Worm (Caenorhabditis elegans) whole organism, L1 larva: ENCODE results near the gene twk-5.

ENCODE experiments used
- C16A3.4 ChIP-seq: fragments of 150-350 bp; optimal IDR thresholded peaks from 2 replicates; lab custom pipeline; 2014; ENCODE audit warnings: missing biosample characterization, missing genetic modification characterization
- C34B4.2 ChIP-seq: sonication (generic microtip); optimal IDR thresholded peaks from 2 replicates; lab custom pipeline; 2017; ENCODE audit warnings: mild to moderate bottlenecking, missing genetic modification characterization, missing compliant biosample characterization
- F16B12.6 ChIP-seq: fragments of 150-350 bp; optimal IDR thresholded peaks from 2 replicates; lab custom pipeline; 2014; ENCODE audit warnings: missing biosample characterization, missing genetic modification characterization
- alr-1 ChIP-seq: fragments of 200-800 bp; sonication (Bioruptor generic); optimal IDR thresholded peaks from 2 replicates; lab custom pipeline; 2018; ENCODE audit warnings: borderline replicate concordance, mild to moderate bottlenecking, missing genetic modification characterization, missing compliant biosample characterization
- aly-2 ChIP-seq: fragments of 150-350 bp; optimal IDR thresholded peaks from 2 replicates; lab custom pipeline; 2014; ENCODE audit warnings: missing biosample characterization, missing genetic modification characterization
- blmp-1 ChIP-seq: fragments of 150-350 bp; optimal IDR thresholded peaks from 2 replicates; lab custom pipeline; 2014; ENCODE audit warnings: missing biosample characterization, missing genetic modification characterization
- ceh-63 ChIP-seq: fragments of 200-800 bp; sonication (Bioruptor generic); optimal IDR thresholded peaks from 2 replicates; lab custom pipeline; 2018; ENCODE audit warnings: mild to moderate bottlenecking, missing genetic modification characterization, missing compliant biosample characterization
- ceh-82 ChIP-seq, 3 experiments: fragments of 150-350 bp in 1 of 3; sonication (generic microtip) in 2 of 3; optimal IDR thresholded peaks; 2 replicates each; lab custom pipeline; 2014 to 2017; ENCODE audit warnings: missing biosample characterization in 3 of 3, missing genetic modification characterization in 3 of 3
- ceh-88 ChIP-seq: fragments of 200-800 bp; sonication (Bioruptor generic); IDR thresholded peaks from 2 replicates; pipeline ENCODE4 v1.3.6; 2022; ENCODE audit warnings: missing genetic modification characterization, missing compliant biosample characterization
- ceh-90 ChIP-seq: sonication (generic microtip); optimal IDR thresholded peaks from 2 replicates; lab custom pipeline; 2016; ENCODE audit warnings: missing genetic modification characterization, missing compliant biosample characterization
- ces-1 ChIP-seq: fragments of 150-350 bp; optimal IDR thresholded peaks from 2 replicates; lab custom pipeline; 2014; ENCODE audit warnings: missing biosample characterization, missing genetic modification reagents, missing genetic modification characterization
- efl-3 ChIP-seq: fragments of 200-800 bp; sonication (Bioruptor generic); optimal IDR thresholded peaks from 2 replicates; lab custom pipeline; 2018; ENCODE audit warnings: mild to moderate bottlenecking, missing genetic modification characterization, missing compliant biosample characterization
- egl-13 ChIP-seq: sonication (generic microtip); optimal IDR thresholded peaks from 2 replicates; lab custom pipeline; 2016; ENCODE audit warnings: missing genotype, missing genetic modification reagents, missing genetic modification characterization, missing compliant biosample characterization
- elt-2 ChIP-seq: sonication (generic microtip); optimal IDR thresholded peaks from 2 replicates; lab custom pipeline; 2016; ENCODE audit warnings: missing genetic modification characterization, mild to moderate bottlenecking, inconsistent platforms, missing compliant biosample characterization, missing genetic modification reagents
- elt-3 ChIP-seq, 6 experiments: fragments of 150-350 bp in 1 of 6; sonication (generic microtip); optimal IDR thresholded peaks; 2 replicates each; lab custom pipeline; 2017 to 2018; ENCODE audit warnings: missing biosample characterization in 6 of 6, missing genetic modification characterization in 6 of 6, inconsistent platforms in 1 of 6
- ets-5 ChIP-seq: fragments of 200-800 bp; sonication (Bioruptor generic); IDR thresholded peaks from 2 replicates; pipeline ENCODE4 v1.3.6; 2022; ENCODE audit warnings: missing genetic modification characterization, missing compliant biosample characterization
- fkh-10 ChIP-seq: sonication (generic microtip); optimal IDR thresholded peaks from 2 replicates; lab custom pipeline; 2017; ENCODE audit warnings: missing biosample characterization, missing genetic modification reagents, missing genetic modification characterization
- fos-1 ChIP-seq: fragments of 150-350 bp; optimal IDR thresholded peaks from 2 replicates; lab custom pipeline; 2014; ENCODE audit warnings: missing biosample characterization, missing genetic modification characterization
- grh-1 ChIP-seq: fragments of 200-800 bp; sonication (Bioruptor generic); IDR thresholded peaks from 2 replicates; pipeline ENCODE4 v1.3.6; 2022; ENCODE audit warnings: missing genetic modification reagents, missing genetic modification characterization, missing compliant biosample characterization
- hlh-17 ChIP-seq: fragments of 200-800 bp; sonication (Bioruptor generic); optimal IDR thresholded peaks from 2 replicates; lab custom pipeline; 2018; ENCODE audit warnings: missing genetic modification characterization, mild to moderate bottlenecking, missing compliant biosample characterization, moderate library complexity, borderline replicate concordance
- hlh-4 ChIP-seq: sonication (generic microtip); optimal IDR thresholded peaks from 2 replicates; lab custom pipeline; 2016; ENCODE audit warnings: mild to moderate bottlenecking, missing genetic modification characterization, missing compliant biosample characterization
- irx-1 ChIP-seq: sonication (generic microtip); optimal IDR thresholded peaks from 2 replicates; lab custom pipeline; 2016; ENCODE audit warnings: missing genetic modification characterization, missing compliant biosample characterization
- isw-1 ChIP-seq: fragments of 200-800 bp; sonication (Bioruptor generic); IDR thresholded peaks from 2 replicates; pipeline ENCODE4 v1.3.6; 2022; ENCODE audit warnings: missing genetic modification characterization, missing compliant biosample characterization
- jun-1 ChIP-seq: fragments of 150-350 bp; optimal IDR thresholded peaks from 2 replicates; lab custom pipeline; 2014; ENCODE audit warnings: missing biosample characterization, missing genetic modification reagents, missing genetic modification characterization
- lin-13 ChIP-seq: fragments of 150-350 bp; optimal IDR thresholded peaks from 2 replicates; lab custom pipeline; 2014; ENCODE audit warnings: missing biosample characterization, missing genetic modification reagents, missing genetic modification characterization
- lin-14 ChIP-seq: fragments of 200-800 bp; sonication (Bioruptor generic); optimal IDR thresholded peaks from 2 replicates; lab custom pipeline; 2018; ENCODE audit warnings: mild to moderate bottlenecking, missing genetic modification characterization, moderate library complexity, missing compliant biosample characterization
- lin-35 ChIP-seq, 2 experiments: fragments of 150-350 bp; optimal IDR thresholded peaks; 2 replicates each; lab custom pipeline; 2014; ENCODE audit warnings: missing biosample characterization in 2 of 2, missing genetic modification characterization in 2 of 2, missing genetic modification reagents in 2 of 2
- lin-39 ChIP-seq: fragments of 150-350 bp; optimal IDR thresholded peaks from 2 replicates; lab custom pipeline; 2014; ENCODE audit warnings: missing biosample characterization, missing genetic modification reagents, missing genetic modification characterization
- lir-3 ChIP-seq: sonication (generic microtip); optimal IDR thresholded peaks from 2 replicates; lab custom pipeline; 2016; ENCODE audit warnings: mild to moderate bottlenecking, missing genetic modification characterization, moderate library complexity, missing compliant biosample characterization; ENCODE audit not compliant: poor library complexity
- lsy-2 ChIP-seq, 2 experiments: fragments of 150-350 bp; optimal IDR thresholded peaks; 2 replicates each; lab custom pipeline; 2014; ENCODE audit warnings: missing biosample characterization in 2 of 2, missing genetic modification characterization in 2 of 2
- mep-1 ChIP-seq: fragments of 150-350 bp; optimal IDR thresholded peaks from 2 replicates; lab custom pipeline; 2014; ENCODE audit warnings: missing biosample characterization, missing genetic modification characterization
- nhr-11 ChIP-seq: fragments of 150-350 bp; optimal IDR thresholded peaks from 2 replicates; lab custom pipeline; 2014; ENCODE audit warnings: missing biosample characterization, missing genetic modification characterization
- nhr-12 ChIP-seq: sonication (generic microtip); optimal IDR thresholded peaks from 2 replicates; lab custom pipeline; 2017; ENCODE audit warnings: missing biosample characterization, missing genetic modification characterization
- nhr-19 ChIP-seq: fragments of 200-800 bp; sonication (Bioruptor generic); conservative IDR thresholded peaks from 2 replicates; pipeline ENCODE4 v1.3.6; 2022; ENCODE audit warnings: missing genetic modification characterization, missing compliant biosample characterization
- nhr-20 ChIP-seq: sonication (generic microtip); optimal IDR thresholded peaks from 2 replicates; lab custom pipeline; 2016; ENCODE audit warnings: mild to moderate bottlenecking, missing genetic modification characterization, missing compliant biosample characterization
- nhr-47 ChIP-seq: sonication (generic microtip); optimal IDR thresholded peaks from 2 replicates; lab custom pipeline; 2016; ENCODE audit warnings: mild to moderate bottlenecking, missing genetic modification characterization, moderate library complexity, missing compliant biosample characterization
- nhr-76 ChIP-seq: sonication (generic microtip); optimal IDR thresholded peaks from 2 replicates; lab custom pipeline; 2017; ENCODE audit warnings: missing biosample characterization, missing genetic modification characterization
- nhr-77 ChIP-seq: fragments of 150-350 bp; optimal IDR thresholded peaks from 2 replicates; lab custom pipeline; 2014; ENCODE audit warnings: missing biosample characterization, missing genetic modification characterization
- nhr-85 ChIP-seq: sonication (generic microtip); peaks from one replicate; lab custom pipeline; 2016; ENCODE audit warnings: missing genetic modification characterization, inconsistent platforms, missing compliant biosample characterization
- pax-3 ChIP-seq: fragments of 200-800 bp; sonication (Bioruptor generic); optimal IDR thresholded peaks from 2 replicates; lab custom pipeline; 2018; ENCODE audit warnings: mild to moderate bottlenecking, missing genetic modification characterization, moderate library complexity, missing compliant biosample characterization
- rnt-1 ChIP-seq: sonication (generic microtip); optimal IDR thresholded peaks from 2 replicates; lab custom pipeline; 2016; ENCODE audit warnings: mild to moderate bottlenecking, missing genetic modification characterization, moderate library complexity, missing compliant biosample characterization
- snpc-4 ChIP-seq: fragments of 150-350 bp; optimal IDR thresholded peaks from 2 replicates; lab custom pipeline; 2014; ENCODE audit warnings: missing biosample characterization, missing genetic modification characterization
- snu-23 ChIP-seq: sonication (generic microtip); optimal IDR thresholded peaks from 2 replicates; lab custom pipeline; 2016; ENCODE audit warnings: missing genetic modification characterization, missing compliant biosample characterization
- sox-4 ChIP-seq: sonication (generic microtip); optimal IDR thresholded peaks from 2 replicates; lab custom pipeline; 2016; ENCODE audit warnings: missing genetic modification characterization, missing compliant biosample characterization
- sptf-1 ChIP-seq: fragments of 150-350 bp; optimal IDR thresholded peaks from 2 replicates; lab custom pipeline; 2014; ENCODE audit warnings: missing biosample characterization, missing genetic modification characterization
- sup-37 ChIP-seq: fragments of 200-800 bp; sonication (Bioruptor generic); optimal IDR thresholded peaks from 2 replicates; lab custom pipeline; 2018; ENCODE audit warnings: mild to moderate bottlenecking, missing genetic modification characterization, missing compliant biosample characterization
- swsn-7 ChIP-seq: sonication (generic microtip); optimal IDR thresholded peaks from 2 replicates; lab custom pipeline; 2016; ENCODE audit warnings: missing genetic modification characterization, missing compliant biosample characterization
- tlp-1 ChIP-seq: fragments of 150-350 bp; optimal IDR thresholded peaks from 2 replicates; lab custom pipeline; 2014; ENCODE audit warnings: missing biosample characterization, missing genetic modification characterization
- unc-130 ChIP-seq: fragments of 150-350 bp; optimal IDR thresholded peaks from 2 replicates; lab custom pipeline; 2017; ENCODE audit warnings: missing biosample characterization, missing genetic modification characterization, inconsistent platforms
- unc-30 ChIP-seq: sonication (generic microtip); optimal IDR thresholded peaks from 2 replicates; lab custom pipeline; 2017; ENCODE audit warnings: missing biosample characterization, missing genetic modification characterization
- unc-62 ChIP-seq: fragments of 150-350 bp; optimal IDR thresholded peaks from 2 replicates; lab custom pipeline; 2014; ENCODE audit warnings: missing biosample characterization, missing genetic modification reagents, missing genetic modification characterization
- unc-86 ChIP-seq: sonication (generic microtip); optimal IDR thresholded peaks from 2 replicates; lab custom pipeline; 2016; ENCODE audit warnings: missing genetic modification characterization, missing compliant biosample characterization
- vab-15 ChIP-seq: sonication (generic microtip); optimal IDR thresholded peaks from 2 replicates; lab custom pipeline; 2017; ENCODE audit warnings: missing genotype, mild to moderate bottlenecking, missing genetic modification characterization, missing compliant biosample characterization
- ztf-4 ChIP-seq: fragments of 150-350 bp; optimal IDR thresholded peaks from 2 replicates; lab custom pipeline; 2014; ENCODE audit warnings: missing biosample characterization, missing genetic modification characterization

twk-5 gene

ce11 chrII:11484600-11484999 lies 500 bp downstream of the twk-5 start:
- TF ChIP-seq sptf-1 (tag; lab: Kevin White, UChicago) = no peak
- TF ChIP-seq sup-37 (GFP tag; lab: Kevin White, UChicago) = no peak
- peak; percentile 19 for TF ChIP-seq egl-13
- TF ChIP-seq mep-1 = peak; percentile 85
- no peak for TF ChIP-seq nhr-11 (tag; lab: Kevin White, UChicago)
- no peak for TF ChIP-seq isw-1 (GFP tag; lab: Robert Waterston, UW)
- no peak for TF ChIP-seq ceh-90 (tag; lab: Kevin White, UChicago)
- no peak for TF ChIP-seq unc-62 (GFP tag; lab: Kevin White, UChicago)
- peak; percentile 50 for TF ChIP-seq elt-2 (tag; lab: Kevin White, UChicago)
- peak; percentile 38 to 87 (median 46) for TF ChIP-seq ceh-82 (tag; optimal IDR thresholded peaks at IDR 0.05; lab: Kevin White, UChicago)
- TF ChIP-seq sox-4 (tag; lab: Kevin White, UChicago) = no peak
- TF ChIP-seq efl-3 (GFP tag; lab: Kevin White, UChicago) = no peak
- peak; percentile 60 for TF ChIP-seq ceh-88 (GFP tag; lab: Robert Waterston, UW)
- peak; percentile 69 for TF ChIP-seq aly-2
- TF ChIP-seq nhr-77 (tag; lab: Kevin White, UChicago) = peak; percentile 41
- TF ChIP-seq nhr-76 (tag; lab: Kevin White, UChicago) = no peak
- no peak for TF ChIP-seq blmp-1 (tag; lab: Kevin White, UChicago)
- TF ChIP-seq unc-30 (tag; lab: Kevin White, UChicago) = no peak
- no peak for TF ChIP-seq ces-1 (GFP tag; lab: Kevin White, UChicago)
- no peak for TF ChIP-seq ets-5
- peak; percentile 78 for TF ChIP-seq nhr-47 (tag; lab: Kevin White, UChicago)
- TF ChIP-seq hlh-17 = no peak
- peak; percentile 82 for TF ChIP-seq lir-3 (tag; lab: Kevin White, UChicago)
- peak; percentile 79 for TF ChIP-seq nhr-85 (tag; lab: Kevin White, UChicago)
- no peak for TF ChIP-seq ceh-63 (GFP tag; lab: Kevin White, UChicago)
- TF ChIP-seq swsn-7 (tag; lab: Kevin White, UChicago) = peak; percentile 70
- no peak for TF ChIP-seq alr-1 (tag; lab: Kevin White, UChicago)
- no peak for TF ChIP-seq lin-14 (GFP tag; lab: Kevin White, UChicago)
- peak; percentile 73 for TF ChIP-seq unc-130 (tag; lab: Kevin White, UChicago)
- peak; percentile 68 for TF ChIP-seq nhr-20 (tag; lab: Kevin White, UChicago)
- peak; percentile 14 for TF ChIP-seq ztf-4
- TF ChIP-seq nhr-12 = no peak
- TF ChIP-seq rnt-1 = peak; percentile 79
- no peak for TF ChIP-seq lin-39 (tag; lab: Kevin White, UChicago)
- TF ChIP-seq F16B12.6 (tag; lab: Kevin White, UChicago) = peak; percentile 46
- TF ChIP-seq snpc-4 (tag; lab: Kevin White, UChicago) = peak; percentile 51
- TF ChIP-seq grh-1 (GFP tag; lab: Robert Waterston, UW) = peak; percentile 44; the same call in 1 of the 2 replicates
- TF ChIP-seq tlp-1 (tag; lab: Kevin White, UChicago) = no peak
- TF ChIP-seq lin-13 (GFP tag; lab: Kevin White, UChicago) = no peak
- peak; percentile 72 to 91 for TF ChIP-seq lsy-2 (tag; optimal IDR thresholded peaks at IDR 0.05; lab: Kevin White, UChicago)
- TF ChIP-seq jun-1 (tag; lab: Kevin White, UChicago) = peak; percentile 63
- TF ChIP-seq nhr-19 (GFP tag; lab: Robert Waterston, UW) = peak; percentile 76
- TF ChIP-seq fos-1 = peak; percentile 8
- peak; percentile 69 to 84 for TF ChIP-seq lin-35 (GFP tag; optimal IDR thresholded peaks at IDR 0.05; lab: Kevin White, UChicago)
- peak; percentile 1 for TF ChIP-seq irx-1 (tag; lab: Kevin White, UChicago)
- no peak for TF ChIP-seq pax-3 (tag; lab: Kevin White, UChicago)
- TF ChIP-seq C34B4.2 (tag; lab: Kevin White, UChicago) = no peak
- peak; percentile 40 for TF ChIP-seq fkh-10 (GFP tag; lab: Kevin White, UChicago)
- TF ChIP-seq vab-15 (tag; lab: Kevin White, UChicago) = peak; percentile 48
- no peak for TF ChIP-seq hlh-4 (tag; lab: Kevin White, UChicago)
- TF ChIP-seq elt-3 (tag; optimal IDR thresholded peaks at IDR 0.05; lab: Kevin White, UChicago) = peak in 2 of 6 experiments; percentile 34 to 51
- TF ChIP-seq C16A3.4 (tag; lab: Kevin White, UChicago) = peak; percentile 83
- TF ChIP-seq snu-23 (GFP tag; lab: Kevin White, UChicago) = peak; percentile 85
- peak; percentile 16 for TF ChIP-seq unc-86 (tag; lab: Kevin White, UChicago)
